Fruit fly (Drosophila melanogaster) whole organism, adult: ENCODE measurements around the gene CG43915.

Experiments
- Clk ChIP-seq: fragments of 200-800 bp; sonication (Bioruptor generic); optimal IDR thresholded peaks from 2 replicates; lab custom pipeline; 2017; ENCODE audit warnings: missing biosample characterization, missing genetic modification characterization
- Mnt ChIP-seq: fragments of 200-800 bp; sonication (Bioruptor generic); optimal IDR thresholded peaks from 2 replicates; lab custom pipeline; 2016; ENCODE audit warnings: missing biosample characterization, mild to moderate bottlenecking, missing genetic modification characterization

- no peak for TF ChIP-seq Mnt
- TF ChIP-seq Clk (GFP tag; lab: Kevin White, UChicago), result no peak
Observed at dm6 chr3L:3977622-3978355, 5.1 kb downstream of the CG43915 start.
